Fruit fly (Drosophila melanogaster): ENCODE measurements around the gene Vps8.

The Vps8 gene

dm6 chr3L:6447708-6448107, 47.4 kb downstream of the Vps8 start (continued):
- no peak for TF ChIP-seq Met (GFP tag; optimal IDR thresholded peaks at IDR 0.05)
- TF ChIP-seq dac (GFP tag; optimal IDR thresholded peaks at IDR 0.05) = no peak
- TF ChIP-seq dsx (GFP tag; optimal IDR thresholded peaks at IDR 0.05; ENCODE audit: poor library complexity, severe bottlenecking) = peak; percentile 34
- TF ChIP-seq Blimp-1 (GFP tag; optimal IDR thresholded peaks at IDR 0.05) = no peak
- TF ChIP-seq Smox (GFP tag; optimal IDR thresholded peaks at IDR 0.05) = no peak
- TF ChIP-seq Sox15 (GFP tag; optimal IDR thresholded peaks at IDR 0.05) = no peak
- TF ChIP-seq CG10669 (GFP tag; optimal IDR thresholded peaks at IDR 0.05) = peak; percentile 28

- TF ChIP-seq CG6163 (GFP tag; IDR thresholded peaks at IDR 0.05) (peak; percentile 63; the same call in 2 of the 3 replicates), CG6792 (GFP tag; optimal IDR thresholded peaks at IDR 0.05) (no peak), CG6854 (GFP tag; optimal IDR thresholded peaks at IDR 0.05) (no peak), Sox14 (GFP tag; optimal IDR thresholded peaks at IDR 0.05) (no peak), Ets21C (GFP tag; optimal IDR thresholded peaks at IDR 0.05) (no peak), CG11902 (GFP tag; optimal IDR thresholded peaks at IDR 0.05) (no peak), CG8119 (GFP tag; IDR thresholded peaks at IDR 0.05) (peak; percentile 75; the same call in 2 of the 3 replicates), acj6 (GFP tag; optimal IDR thresholded peaks at IDR 0.05) (peak; percentile 27), fd85E (GFP tag; optimal IDR thresholded peaks at IDR 0.05) (no peak), CG6276 (GFP tag; optimal IDR thresholded peaks at IDR 0.05) (peak; percentile 14), Lpt (GFP tag; optimal IDR thresholded peaks at IDR 0.05) (peak; percentile 16), CG10669 (GFP tag; optimal IDR thresholded peaks at IDR 0.05) (no peak), cyc (GFP tag; optimal IDR thresholded peaks at IDR 0.05) (no peak), Eip78C (GFP tag) (no peak), eg (GFP tag; IDR thresholded peaks at IDR 0.05) (peak; percentile 77), CG11294 (GFP tag; IDR thresholded peaks at IDR 0.05) (no peak), vri (GFP tag; optimal IDR thresholded peaks at IDR 0.05) (no peak), CG10631 (GFP tag; optimal IDR thresholded peaks at IDR 0.05) (no peak), ss (GFP tag; optimal IDR thresholded peaks at IDR 0.05) (no peak), OdsH (GFP tag; optimal IDR thresholded peaks at IDR 0.05) (no peak), CG32006 (GFP tag; optimal IDR thresholded peaks at IDR 0.05) (peak; percentile 49), Eip75B (GFP tag; optimal IDR thresholded peaks at IDR 0.05) (no peak), dac (GFP tag; optimal IDR thresholded peaks at IDR 0.05) (no peak), spab (GFP tag; optimal IDR thresholded peaks at IDR 0.05) (no peak), Smox (GFP tag; optimal IDR thresholded peaks at IDR 0.05) (no peak), net (GFP tag; optimal IDR thresholded peaks at IDR 0.05) (peak; percentile 1), CG7368 (GFP tag; optimal IDR thresholded peaks at IDR 0.05) (no peak), CG31627 (GFP tag; optimal IDR thresholded peaks at IDR 0.05) (no peak), CG1621 (tag; optimal IDR thresholded peaks at IDR 0.05) (no peak), CG3919 (GFP tag; optimal IDR thresholded peaks at IDR 0.05) (no peak), Hr4 (GFP tag; optimal IDR thresholded peaks at IDR 0.05) (peak; percentile 21), svp (GFP tag) (no peak), esn (GFP tag; optimal IDR thresholded peaks at IDR 0.05) (no peak), CG11762 (GFP tag; optimal IDR thresholded peaks at IDR 0.05; ENCODE audit: insufficient read depth) (no peak), CG15336 (GFP tag; IDR thresholded peaks at IDR 0.05) (peak; percentile 68; the same call in 1 of the 2 replicates), CG8632 (GFP tag; optimal IDR thresholded peaks at IDR 0.05) (no peak), Gug (GFP tag; IDR thresholded peaks at IDR 0.05) (no peak), CG34406 (GFP tag; optimal IDR thresholded peaks at IDR 0.05) (no peak), dsx (GFP tag; optimal IDR thresholded peaks at IDR 0.05; ENCODE audit: poor library complexity, severe bottlenecking) (no peak), CG8319 (GFP tag; optimal IDR thresholded peaks at IDR 0.05) (no peak), CG9139 (GFP tag; optimal IDR thresholded peaks at IDR 0.05) (no peak), Hr39 (GFP tag; optimal IDR thresholded peaks at IDR 0.05) (no peak), Hr38 (GFP tag; optimal IDR thresholded peaks at IDR 0.05) (no peak), CG6808 (GFP tag; optimal IDR thresholded peaks at IDR 0.05) (no peak), Blimp-1 (GFP tag; optimal IDR thresholded peaks at IDR 0.05) (no peak), Sox102F (GFP tag; optimal IDR thresholded peaks at IDR 0.05) (no peak), CG16779 (tag; optimal IDR thresholded peaks at IDR 0.05) (no peak), pdm3 (GFP tag; optimal IDR thresholded peaks at IDR 0.05) (no peak), Sox15 (GFP tag; optimal IDR thresholded peaks at IDR 0.05) (no peak)
Observed at dm6 chr3L:6447203-6447602, 47.9 kb downstream of the Vps8 start.

All from whole organism, prepupa.